Worm (Caenorhabditis elegans) whole organism, L2 larva: ENCODE results near the gene F41E6.1.
"Not testable (repeated sequence)": the region's sequence is repeated elsewhere in the genome, so short reads cannot be mapped to it uniquely, and the experiment has no call there.

Experiments
- F13H6.1 ChIP-seq: sonication (generic microtip); optimal IDR thresholded peaks from 2 replicates; lab custom pipeline; 2016; ENCODE audit warnings: missing genetic modification characterization, missing compliant biosample characterization
- aly-2 ChIP-seq: fragments of 150-350 bp; optimal IDR thresholded peaks from 2 replicates; lab custom pipeline; 2014; ENCODE audit warnings: missing biosample characterization, missing genetic modification characterization
- ceh-82 ChIP-seq: fragments of 150-350 bp; optimal IDR thresholded peaks from 2 replicates; lab custom pipeline; 2014; ENCODE audit warnings: missing biosample characterization, missing genetic modification characterization
- dmd-4 ChIP-seq: sonication (generic microtip); optimal IDR thresholded peaks from 2 replicates; lab custom pipeline; 2017; ENCODE audit warnings: missing biosample characterization, missing genetic modification characterization
- lsy-2 ChIP-seq, 2 experiments: fragments of 150-350 bp in 1 of 2; sonication (generic microtip) in 1 of 2; optimal IDR thresholded peaks; 2 replicates each; lab custom pipeline; 2014 to 2017; ENCODE audit warnings: missing biosample characterization in 2 of 2, missing genetic modification characterization in 2 of 2
- mdl-1 ChIP-seq, 2 experiments: fragments of 150-350 bp in 1 of 2; sonication (generic microtip) in 1 of 2; optimal IDR thresholded peaks; 2 replicates each; lab custom pipeline; 2017; ENCODE audit warnings: missing biosample characterization in 2 of 2, missing genetic modification characterization in 2 of 2
- nhr-11 ChIP-seq: fragments of 150-350 bp; optimal IDR thresholded peaks from 2 replicates; lab custom pipeline; 2014; ENCODE audit warnings: missing biosample characterization, missing genetic modification characterization
- nhr-237 ChIP-seq: fragments of 150-350 bp; optimal IDR thresholded peaks from 2 replicates; lab custom pipeline; 2014; ENCODE audit warnings: missing biosample characterization, missing genetic modification characterization
- nhr-6 ChIP-seq: fragments of 150-350 bp; optimal IDR thresholded peaks from 2 replicates; lab custom pipeline; 2014; ENCODE audit warnings: missing biosample characterization, missing genetic modification characterization
- skn-1 ChIP-seq: sonication (generic microtip); optimal IDR thresholded peaks from 2 replicates; lab custom pipeline; 2017; ENCODE audit warnings: missing biosample characterization, missing genetic modification characterization

DNA sequence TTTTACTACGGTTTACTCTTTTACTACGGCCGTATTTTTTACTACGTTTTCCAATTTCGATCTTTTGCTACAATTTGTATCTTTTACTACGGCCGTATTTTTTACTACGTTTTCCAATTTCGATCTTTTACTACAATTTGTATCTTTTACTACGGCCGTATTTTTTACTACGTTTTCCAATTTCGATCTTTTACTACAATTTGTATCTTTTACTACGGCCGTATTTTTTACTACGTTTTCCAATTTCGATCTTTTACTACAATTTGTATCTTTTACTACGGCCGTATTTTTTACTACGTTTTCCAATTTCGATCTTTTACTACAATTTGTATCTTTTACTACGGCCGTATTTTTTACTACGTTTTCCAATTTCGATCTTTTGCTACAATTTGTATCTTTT, 47.7 kb upstream of the F41E6.1 start, which contains the start of gene F25G6.1:
- TF ChIP-seq dmd-4 (tag; lab: Kevin White, UChicago); aly-2; mdl-1 (tag; optimal IDR thresholded peaks at IDR 0.05; lab: Kevin White, UChicago); nhr-6 (tag; lab: Kevin White, UChicago); lsy-2 (tag; optimal IDR thresholded peaks at IDR 0.05; lab: Kevin White, UChicago); nhr-237 (tag; lab: Kevin White, UChicago); nhr-11 (tag; lab: Kevin White, UChicago); F13H6.1 (tag; lab: Kevin White, UChicago); skn-1 (tag; lab: Kevin White, UChicago); ceh-82 (tag; lab: Kevin White, UChicago): not testable (repeated sequence)
